Worm (Caenorhabditis elegans): ENCODE data around the gene srxa-9.

srxa-9 gene

ce11 chrX:15736419-15736818, 10.4 kb upstream of the srxa-9 start (continued):
- TF ChIP-seq alr-1 (tag; optimal IDR thresholded peaks at IDR 0.05) (no peak), nhr-12 (tag; optimal IDR thresholded peaks at IDR 0.05) (no peak), lsy-2 (tag; optimal IDR thresholded peaks at IDR 0.05) (peak; percentile 44 to 71), nhr-237 (tag; optimal IDR thresholded peaks at IDR 0.05) (peak; percentile 40), unc-39 (tag; optimal IDR thresholded peaks at IDR 0.05) (no peak), ceh-82 (tag; optimal IDR thresholded peaks at IDR 0.05) (no peak), F13H6.1 (tag; optimal IDR thresholded peaks at IDR 0.05) (no peak), ztf-4 (tag; optimal IDR thresholded peaks at IDR 0.05) (no peak), aly-2 (tag; optimal IDR thresholded peaks at IDR 0.05) (no peak), mbf-1 (tag; optimal IDR thresholded peaks at IDR 0.05) (no peak)

ce11 chrX:15740526-15740925, 6.3 kb upstream of the srxa-9 start, which contains the start of gene srg-64:
TSS of gene srg-64 (minus strand) at chrX:15740626.
- TF ChIP-seq ztf-11 (tag; optimal IDR thresholded peaks at IDR 0.05) = no peak
- TF ChIP-seq snpc-4 (tag; optimal IDR thresholded peaks at IDR 0.05) = no peak
- no peak for TF ChIP-seq zag-1 (tag; optimal IDR thresholded peaks at IDR 0.05)
- no peak for TF ChIP-seq dmd-4 (tag; optimal IDR thresholded peaks at IDR 0.05)
- TF ChIP-seq R02D3.7 (tag; optimal IDR thresholded peaks at IDR 0.05) = no peak
- TF ChIP-seq nhr-6 (tag; optimal IDR thresholded peaks at IDR 0.05) = no peak
- no peak for TF ChIP-seq lsy-2 (tag; optimal IDR thresholded peaks at IDR 0.05)
- TF ChIP-seq Y55F3AM.14 (GFP tag; optimal IDR thresholded peaks at IDR 0.05) = no peak
- no peak for TF ChIP-seq unc-55 (GFP tag; optimal IDR thresholded peaks at IDR 0.05)
- no peak for TF ChIP-seq ama-1 (optimal IDR thresholded peaks at IDR 0.05)
- no peak for TF ChIP-seq lin-11 (tag; optimal IDR thresholded peaks at IDR 0.05)

- TF ChIP-seq fos-1 (tag; optimal IDR thresholded peaks at IDR 0.05) (peak; percentile 43), crh-2 (tag; optimal IDR thresholded peaks at IDR 0.05) (peak; percentile 59), Y55F3AM.14 (GFP tag; optimal IDR thresholded peaks at IDR 0.05) (peak; percentile 41), zag-1 (tag; optimal IDR thresholded peaks at IDR 0.05) (peak; percentile 2), ceh-16 (tag; optimal IDR thresholded peaks at IDR 0.05) (peak; percentile 8), sma-3 (GFP tag; optimal IDR thresholded peaks at IDR 0.05) (peak; percentile 39), nhr-129 (tag; optimal IDR thresholded peaks at IDR 0.05) (peak; percentile 84), nhr-12 (tag; optimal IDR thresholded peaks at IDR 0.05) (no peak), lin-13 (GFP tag; optimal IDR thresholded peaks at IDR 0.05) (peak; percentile 52), egl-27 (tag; optimal IDR thresholded peaks at IDR 0.05) (no peak), nhr-77 (tag; optimal IDR thresholded peaks at IDR 0.05) (no peak), lsy-2 (tag; optimal IDR thresholded peaks at IDR 0.05) (peak; percentile 33 to 59), ztf-11 (tag; optimal IDR thresholded peaks at IDR 0.05) (no peak), ZK546.5 (tag; optimal IDR thresholded peaks at IDR 0.05) (no peak), gmeb-1 (tag; optimal IDR thresholded peaks at IDR 0.05) (peak; percentile 57), F13H6.1 (tag; optimal IDR thresholded peaks at IDR 0.05) (peak; percentile 41), nhr-6 (tag; optimal IDR thresholded peaks at IDR 0.05) (no peak), mdl-1 (tag; optimal IDR thresholded peaks at IDR 0.05) (peak in 1 of 2 experiments; percentile 33), unc-55 (GFP tag; optimal IDR thresholded peaks at IDR 0.05) (peak; percentile 63), sma-9 (GFP tag; optimal IDR thresholded peaks at IDR 0.05) (peak; percentile 53), sma-9 (tag; optimal IDR thresholded peaks at IDR 0.05) (no peak), ceh-82 (tag; optimal IDR thresholded peaks at IDR 0.05) (no peak), mab-5 (tag; optimal IDR thresholded peaks at IDR 0.05) (no peak), blmp-1 (tag; optimal IDR thresholded peaks at IDR 0.05; ENCODE audit: insufficient read depth) (no peak), C34F6.9 (tag; optimal IDR thresholded peaks at IDR 0.05) (peak; percentile 13), lin-11 (tag; optimal IDR thresholded peaks at IDR 0.05) (peak; percentile 57), dmd-4 (tag; optimal IDR thresholded peaks at IDR 0.05) (no peak), snpc-4 (tag; optimal IDR thresholded peaks at IDR 0.05) (peak; percentile 49), nhr-25 (tag; optimal IDR thresholded peaks at IDR 0.05) (no peak), ztf-1 (GFP tag; conservative IDR thresholded peaks at IDR 0.05) (no peak)
Measured at ce11 chrX:15741852-15742251, 5.0 kb upstream of the srxa-9 start.

- TF ChIP-seq Y55F3AM.14 (GFP tag; optimal IDR thresholded peaks at IDR 0.05) (no peak), nhr-6 (tag; optimal IDR thresholded peaks at IDR 0.05) (no peak), F13H6.1 (tag; optimal IDR thresholded peaks at IDR 0.05) (no peak), nhr-23 (tag; optimal IDR thresholded peaks at IDR 0.05) (no peak), snpc-4 (tag; optimal IDR thresholded peaks at IDR 0.05) (no peak), dmd-4 (tag; optimal IDR thresholded peaks at IDR 0.05) (no peak)
Measured at ce11 chrX:15742310-15742709, 4.5 kb upstream of the srxa-9 start, which contains the start of gene nhr-255. TSS of gene nhr-255 (plus strand) at chrX:15742610.
